Worm (Caenorhabditis elegans) whole organism, midembryonic: ENCODE data around the gene R151.1.

Experiments
- flt-1 ChIP-seq: fragments of 200-800 bp; sonication (Bioruptor generic); IDR thresholded peaks from 2 replicates; pipeline ENCODE4 v1.3.6; 2022; ENCODE audit warnings: missing genetic modification characterization, missing compliant biosample characterization
- ref-1 ChIP-seq: fragments of 200-800 bp; sonication (Bioruptor generic); conservative IDR thresholded peaks from 2 replicates; pipeline ENCODE4 v1.3.6; 2022; ENCODE audit warnings: missing genetic modification reagents, missing genetic modification characterization, missing compliant biosample characterization
- tab-1 ChIP-seq: fragments of 200-800 bp; sonication (Bioruptor generic); IDR thresholded peaks from 2 replicates; pipeline ENCODE4 v1.3.6; 2022; ENCODE audit warnings: missing genetic modification characterization, missing compliant biosample characterization
- ztf-29 ChIP-seq: fragments of 200-800 bp; sonication (Bioruptor generic); IDR thresholded peaks from 2 replicates; pipeline ENCODE4 v1.3.6; 2022; ENCODE audit warnings: missing genetic modification reagents, missing genetic modification characterization, missing compliant biosample characterization

DNA sequence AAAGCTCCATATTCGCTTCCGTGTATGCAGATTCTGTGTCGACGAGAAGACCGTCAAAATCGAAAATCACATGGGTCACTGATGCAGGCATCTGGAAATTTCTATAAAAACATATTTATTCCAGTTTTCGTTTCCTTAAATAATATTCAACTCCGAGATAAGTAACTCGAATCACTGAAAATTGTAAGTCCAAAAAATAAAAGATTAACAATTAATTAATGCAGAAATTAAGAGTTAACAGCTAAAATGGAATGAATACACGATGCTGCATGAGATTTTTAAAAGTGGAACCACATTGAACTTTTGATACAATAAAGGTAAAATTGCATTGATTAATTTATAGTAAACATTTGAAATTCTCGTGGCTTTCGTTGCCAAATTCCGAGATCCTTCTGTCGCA, 14.5 kb downstream of the R151.1 start, which contains the start of gene R151.10:
- TF ChIP-seq ref-1 (GFP tag; lab: Robert Waterston, UW) (no peak), ztf-29 (GFP tag; lab: Robert Waterston, UW) (no peak), tab-1 (GFP tag; lab: Robert Waterston, UW) (no peak), flt-1 (GFP tag; lab: Robert Waterston, UW) (no peak)
